Fruit fly (Drosophila melanogaster): ENCODE results near the gene Nos.
A peak's percentile ranks its signal among the peaks of the same experiment; 100 is the strongest.

Gene Nos

DNA sequence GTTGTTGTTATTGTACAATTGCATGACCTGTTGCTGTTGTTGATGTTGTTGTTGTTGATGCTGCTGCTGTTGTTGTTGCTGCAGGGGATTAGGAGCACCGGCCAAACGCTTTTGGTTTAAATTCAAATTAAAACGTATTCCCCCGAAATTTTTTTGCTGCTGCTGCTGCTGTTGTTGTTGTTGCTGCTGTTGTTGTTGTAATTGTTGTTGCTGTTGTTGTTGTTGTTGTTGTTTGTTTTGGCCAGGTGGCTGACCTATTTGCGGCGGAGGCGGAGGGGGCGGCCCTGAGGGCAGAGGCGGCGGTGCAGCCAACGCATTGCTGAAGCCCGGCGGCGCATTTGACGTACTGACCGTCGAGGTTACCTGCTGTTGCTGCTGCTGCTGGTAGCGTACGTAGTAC lies 4.3 kb upstream of the Nos start:
- no peak for TF ChIP-seq cic (GFP tag; optimal IDR thresholded peaks at IDR 0.05)
- no peak for TF ChIP-seq bab1 (GFP tag; optimal IDR thresholded peaks at IDR 0.05)
- TF ChIP-seq CG12768 (GFP tag; optimal IDR thresholded peaks at IDR 0.05) = no peak

DNA sequence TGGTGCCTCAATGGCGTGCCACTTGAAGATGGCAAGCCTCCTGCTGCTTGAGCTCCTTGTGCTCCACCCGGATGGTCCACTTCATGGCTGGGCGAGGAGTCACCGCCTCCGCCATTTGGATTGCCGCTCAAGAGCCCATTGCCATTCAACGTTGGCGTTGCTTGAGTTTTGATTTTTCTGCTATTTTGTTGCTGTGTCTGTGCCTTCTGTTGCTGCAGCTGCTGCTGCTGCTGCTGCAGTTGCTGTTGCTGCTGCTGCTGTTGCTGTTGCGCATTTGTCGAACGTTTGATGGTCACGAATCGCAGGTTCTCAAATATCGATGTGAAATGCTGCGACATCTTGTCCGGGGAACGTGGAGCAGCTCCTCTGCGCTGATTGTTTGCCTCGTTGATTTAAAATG lies 5.7 kb downstream of the Nos start:
- TF ChIP-seq Hr96 (GFP tag; optimal IDR thresholded peaks at IDR 0.05) (no peak), cic (GFP tag; optimal IDR thresholded peaks at IDR 0.05) (no peak), CG7101 (tag; optimal IDR thresholded peaks at IDR 0.05) (no peak), CG14711 (tag; optimal IDR thresholded peaks at IDR 0.05) (no peak), Mnt (GFP tag; optimal IDR thresholded peaks at IDR 0.05) (no peak)

DNA sequence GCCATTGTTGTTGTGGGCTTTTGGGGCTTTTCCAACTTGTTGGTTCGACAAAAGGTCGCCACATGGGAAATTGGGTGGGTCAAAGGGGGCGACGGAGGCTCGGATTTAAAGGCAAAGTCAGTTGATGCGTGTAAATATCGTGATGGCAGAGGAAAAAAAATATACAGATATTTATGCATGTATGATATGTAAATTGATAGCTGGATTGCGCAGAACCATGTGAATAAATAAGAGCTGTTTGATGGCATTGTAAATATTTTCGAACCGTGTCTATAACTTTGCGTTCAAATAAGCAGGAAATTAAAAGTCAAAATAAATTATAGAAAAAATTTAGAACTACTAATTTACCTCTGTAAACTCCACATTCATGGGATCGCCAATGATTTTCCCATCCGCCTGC lies 14.7 kb downstream of the Nos start:
- TF ChIP-seq Crg-1 (GFP tag; optimal IDR thresholded peaks at IDR 0.05) (no peak), CG11617 (GFP tag; optimal IDR thresholded peaks at IDR 0.05) (no peak), CG14711 (tag; optimal IDR thresholded peaks at IDR 0.05) (no peak), Clk (GFP tag; optimal IDR thresholded peaks at IDR 0.05) (no peak), toe (GFP tag; optimal IDR thresholded peaks at IDR 0.05) (no peak), Mnt (GFP tag; optimal IDR thresholded peaks at IDR 0.05) (no peak), CG5204 (GFP tag; optimal IDR thresholded peaks at IDR 0.05) (no peak), kay (GFP tag; ENCODE audit: borderline replicate concordance) (no peak), cnc (optimal IDR thresholded peaks at IDR 0.05) (no peak), bab1 (GFP tag; optimal IDR thresholded peaks at IDR 0.05) (no peak), tj (GFP tag; optimal IDR thresholded peaks at IDR 0.05) (no peak)

DNA sequence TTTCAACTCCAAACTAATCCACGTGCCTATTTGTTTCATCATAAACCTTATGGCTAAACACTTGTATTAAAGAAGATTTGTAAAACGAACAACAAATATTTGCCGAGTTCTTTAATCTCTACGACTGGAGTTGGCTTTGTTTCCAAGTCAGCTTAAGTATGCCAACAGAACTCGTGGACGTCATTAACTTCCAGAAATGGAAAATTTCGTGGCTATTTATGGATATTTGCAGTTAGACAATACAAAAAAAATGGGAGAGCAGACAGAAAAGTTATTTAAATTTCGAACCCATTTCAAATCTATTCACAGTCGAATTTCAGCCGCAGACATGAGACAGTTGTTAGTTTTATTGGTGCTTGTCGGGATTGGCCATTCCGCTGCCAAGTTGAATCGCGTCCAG lies 16.9 kb downstream of the Nos start, which contains the start of gene CG17134:
TSS of gene CG17134 (plus strand) at position 301 of the 400 bp plus-strand sequence.
- no peak for TF ChIP-seq Crg-1 (GFP tag; optimal IDR thresholded peaks at IDR 0.05)
- TF ChIP-seq cnc (optimal IDR thresholded peaks at IDR 0.05) = no peak
- TF ChIP-seq ovo (GFP tag; optimal IDR thresholded peaks at IDR 0.05) = no peak
- TF ChIP-seq Mnt (GFP tag; optimal IDR thresholded peaks at IDR 0.05) = no peak
- no peak for TF ChIP-seq CG7101 (tag; optimal IDR thresholded peaks at IDR 0.05)
- no peak for TF ChIP-seq kay (GFP tag; ENCODE audit: borderline replicate concordance)
- TF ChIP-seq CG14711 (tag; optimal IDR thresholded peaks at IDR 0.05) = no peak
- no peak for TF ChIP-seq CG12768 (GFP tag; optimal IDR thresholded peaks at IDR 0.05)
- TF ChIP-seq CG1620 (GFP tag; optimal IDR thresholded peaks at IDR 0.05) = no peak
- no peak for TF ChIP-seq Hr96 (GFP tag; optimal IDR thresholded peaks at IDR 0.05)
- TF ChIP-seq Clk (GFP tag; optimal IDR thresholded peaks at IDR 0.05) = no peak
- TF ChIP-seq CG7045 (GFP tag; optimal IDR thresholded peaks at IDR 0.05) = no peak
- no peak for TF ChIP-seq tj (GFP tag; optimal IDR thresholded peaks at IDR 0.05)
- no peak for TF ChIP-seq pad (GFP tag; optimal IDR thresholded peaks at IDR 0.05)
- no peak for TF ChIP-seq cic (GFP tag; optimal IDR thresholded peaks at IDR 0.05)
- TF ChIP-seq CG11617 (GFP tag; optimal IDR thresholded peaks at IDR 0.05) = no peak
- TF ChIP-seq toe (GFP tag; optimal IDR thresholded peaks at IDR 0.05) = no peak
- no peak for TF ChIP-seq CG5204 (GFP tag; optimal IDR thresholded peaks at IDR 0.05)
- no peak for TF ChIP-seq bab1 (GFP tag; optimal IDR thresholded peaks at IDR 0.05)
- no peak for TF ChIP-seq CG33017 (tag; optimal IDR thresholded peaks at IDR 0.05)

DNA sequence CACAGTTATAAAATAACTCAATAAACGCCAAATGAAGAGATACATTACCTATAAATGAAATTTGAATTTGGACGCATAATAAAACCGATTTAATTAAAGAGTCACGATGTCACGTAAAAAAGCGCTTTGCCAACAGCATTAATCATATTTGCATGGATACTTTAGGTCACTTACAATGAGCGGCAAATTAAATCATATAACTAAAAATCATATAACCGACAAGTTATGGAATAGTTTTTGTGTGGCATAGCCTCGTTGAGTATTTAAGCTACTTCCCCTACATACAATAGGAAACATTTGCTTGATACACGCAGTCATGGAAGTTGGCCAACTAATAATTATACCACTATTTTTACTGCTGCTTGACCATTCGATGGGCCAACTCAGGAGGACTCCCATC lies 18.5 kb downstream of the Nos start, which contains the start of gene CG6508:
TSS of gene CG6508 (plus strand) at position 301 of the 400 bp plus-strand sequence.
- TF ChIP-seq ovo (GFP tag; optimal IDR thresholded peaks at IDR 0.05) (no peak), bab1 (GFP tag; optimal IDR thresholded peaks at IDR 0.05) (no peak), CG12768 (GFP tag; optimal IDR thresholded peaks at IDR 0.05) (no peak), CG14711 (tag; optimal IDR thresholded peaks at IDR 0.05) (no peak), Crg-1 (GFP tag; optimal IDR thresholded peaks at IDR 0.05) (no peak), CG7045 (GFP tag; optimal IDR thresholded peaks at IDR 0.05) (no peak), CG1620 (GFP tag; optimal IDR thresholded peaks at IDR 0.05) (no peak), cnc (optimal IDR thresholded peaks at IDR 0.05) (no peak), pad (GFP tag; optimal IDR thresholded peaks at IDR 0.05) (no peak), kay (GFP tag; ENCODE audit: borderline replicate concordance) (no peak), CG5204 (GFP tag; optimal IDR thresholded peaks at IDR 0.05) (no peak)

DNA sequence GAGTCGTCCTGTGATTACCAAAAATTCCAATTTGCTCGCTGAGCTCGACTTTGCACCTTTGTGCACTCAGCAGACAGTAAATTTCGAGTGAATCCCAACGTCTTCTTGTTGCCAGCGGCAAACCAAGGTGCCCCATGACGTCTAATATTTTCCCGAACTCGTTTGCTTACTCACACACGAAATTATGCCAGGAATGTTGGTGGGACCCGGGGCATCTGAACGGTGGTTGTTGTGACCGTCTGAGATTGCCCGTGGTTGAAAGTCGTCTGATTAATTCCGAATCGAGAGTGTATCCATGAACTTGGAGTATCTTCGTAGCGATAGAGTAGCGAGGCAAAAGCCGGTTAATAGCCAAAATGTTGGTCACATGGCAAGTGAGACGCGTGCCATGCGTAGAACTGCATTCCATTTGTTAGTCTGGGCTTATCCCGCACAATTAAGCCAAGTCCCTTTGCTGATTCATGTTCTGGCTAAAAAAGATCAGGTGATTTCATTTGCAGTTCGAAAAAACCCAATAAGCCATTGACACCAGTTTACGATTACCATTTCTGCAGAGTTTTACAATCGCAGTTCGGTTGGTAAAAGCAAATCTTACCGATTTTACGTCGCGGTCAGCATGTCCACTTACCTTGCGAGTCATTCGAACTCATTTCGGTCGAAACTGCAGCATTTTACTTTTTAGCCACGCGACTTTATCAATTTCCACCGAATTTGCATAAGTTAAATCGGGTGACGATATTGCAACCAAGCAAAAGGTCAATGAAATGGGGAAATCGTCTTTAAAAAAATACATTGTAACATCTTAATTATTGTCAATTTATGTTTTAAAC lies 35.1 kb downstream of the Nos start:
- TF ChIP-seq tj (GFP tag; optimal IDR thresholded peaks at IDR 0.05) = peak; percentile 97
- peak; percentile 61 for TF ChIP-seq bab1 (GFP tag; optimal IDR thresholded peaks at IDR 0.05)
- no peak for TF ChIP-seq CG14711 (tag; optimal IDR thresholded peaks at IDR 0.05)

DNA sequence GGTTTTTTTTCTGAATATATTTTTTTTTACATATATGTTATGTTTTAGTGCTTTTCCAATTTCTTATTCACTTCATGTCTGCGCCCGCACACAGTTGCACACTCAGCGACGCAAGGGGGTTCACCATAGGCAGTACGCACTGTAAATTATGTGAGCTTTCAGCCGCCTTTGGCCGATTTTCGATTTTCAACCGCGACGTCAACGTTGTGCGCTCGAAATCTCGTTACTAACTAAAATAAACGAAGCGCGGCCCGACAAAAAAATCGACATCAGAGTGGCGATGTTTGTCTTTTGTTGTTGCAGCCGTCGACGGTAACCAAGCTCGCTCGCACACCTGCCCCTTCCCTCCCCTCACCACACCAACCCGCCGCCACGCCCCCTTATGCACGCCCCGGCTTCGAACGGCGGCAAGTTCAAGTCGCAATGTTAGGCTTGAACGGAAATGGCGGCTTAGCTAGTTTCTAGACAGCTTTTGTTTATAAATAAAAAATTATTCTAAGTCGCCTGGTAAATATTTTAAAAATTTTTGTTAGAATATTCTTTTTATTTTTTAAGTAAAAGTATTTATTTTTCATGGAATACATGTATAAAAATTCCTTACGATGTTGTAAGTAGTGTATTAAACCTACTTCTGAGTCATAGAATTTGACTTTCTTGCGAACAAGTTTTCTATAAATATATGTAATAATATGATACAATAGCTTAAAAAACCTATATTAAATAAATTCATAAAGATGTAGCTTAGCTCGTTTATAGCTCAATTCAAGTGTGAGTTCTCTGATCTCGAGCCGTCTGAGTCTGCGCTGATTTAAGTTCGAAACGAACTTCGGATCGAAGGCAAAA lies 36.2 kb downstream of the Nos start, which contains the start of gene CG31869:
TSS of gene CG31869 (minus strand) at position 233 of the 843 bp plus-strand sequence.
- no peak for TF ChIP-seq Clk (GFP tag; optimal IDR thresholded peaks at IDR 0.05)
- peak; percentile 30 for TF ChIP-seq tj (GFP tag; optimal IDR thresholded peaks at IDR 0.05)

Data from whole organism, adult.